Worm (Caenorhabditis elegans) whole organism, early embryonic: Measurements from ENCODE around the gene C27D6.15.

Experiments
- ama-1 ChIP-seq: fragments of 150-350 bp; optimal IDR thresholded peaks from 2 replicates; lab custom pipeline; 2014
- flt-1 ChIP-seq: fragments of 200-800 bp; sonication (Bioruptor generic); IDR thresholded peaks from 2 replicates; pipeline ENCODE4 v1.3.6; 2022; ENCODE audit warnings: missing genetic modification characterization, missing compliant biosample characterization
- scrt-1 ChIP-seq: fragments of 200-800 bp; sonication (Bioruptor generic); IDR thresholded peaks from 2 replicates; pipeline ENCODE4 v1.3.6; 2022; ENCODE audit warnings: missing genetic modification characterization, missing compliant biosample characterization
- tra-4 ChIP-seq: sonication (generic microtip); optimal IDR thresholded peaks from 2 replicates; lab custom pipeline; 2017; ENCODE audit warnings: missing genetic modification characterization, missing compliant biosample characterization

ce11 chrII:5210830-5211229 is 39.1 kb downstream of the C27D6.15 start, which contains the start of gene C34F11.8:
- TF ChIP-seq tra-4 (tag; lab: Kevin White, UChicago), result no peak
- TF ChIP-seq ama-1 (lab: Kevin White, UChicago), result no peak
- TF ChIP-seq flt-1, result no peak
- TF ChIP-seq scrt-1 (GFP tag; lab: Robert Waterston, UW), result no peak
